Fruit fly (Drosophila melanogaster): ENCODE measurements around the gene Cpr78Cc.

- no peak for TF ChIP-seq Blimp-1 (GFP tag; optimal IDR thresholded peaks at IDR 0.05)
- TF ChIP-seq CG6854 (GFP tag; optimal IDR thresholded peaks at IDR 0.05), result no peak
- TF ChIP-seq CG10669 (GFP tag; optimal IDR thresholded peaks at IDR 0.05), result no peak
- no peak for TF ChIP-seq Sox14 (GFP tag; optimal IDR thresholded peaks at IDR 0.05)
- peak; percentile 43 for TF ChIP-seq svp (GFP tag)
- no peak for TF ChIP-seq CG16779 (tag; optimal IDR thresholded peaks at IDR 0.05)
Measured at dm6 chr3L:21254524-21254972, 45.8 kb upstream of the Cpr78Cc start.
